Fruit fly (Drosophila melanogaster) whole organism, embryonic: ENCODE data around the gene CG43998.

Source experiments
- ATbp ChIP-seq: fragments of 200-800 bp; sonication (Bioruptor generic); optimal IDR thresholded peaks from 2 replicates; lab custom pipeline; 2017; ENCODE audit warnings: missing biosample characterization, mild to moderate bottlenecking, missing genetic modification characterization, missing genetic modification reagents
- Ada2b ChIP-seq: fragments of 200-800 bp; sonication (Bioruptor generic); IDR thresholded peaks from 2 replicates; pipeline ENCODE4 v1.3.6; 2022; ENCODE audit warnings: missing biosample characterization, missing genetic modification characterization
- B-H2 ChIP-seq: fragments of 200-800 bp; sonication (Bioruptor generic); optimal IDR thresholded peaks from 2 replicates; lab custom pipeline; 2018; ENCODE audit warnings: missing biosample characterization, mild to moderate bottlenecking, missing genetic modification characterization
- BtbVII ChIP-seq: fragments of 200-800 bp; sonication (Bioruptor generic); optimal IDR thresholded peaks from 3 replicates; lab custom pipeline; 2017; ENCODE audit warnings: missing biosample characterization, mild to moderate bottlenecking, missing genetic modification characterization
- CG10462 ChIP-seq: fragments of 200-800 bp; sonication (Bioruptor generic); optimal IDR thresholded peaks from 2 replicates; lab custom pipeline; 2016; ENCODE audit warnings: missing biosample characterization, missing genetic modification characterization
- CG11695 ChIP-seq: fragments of 200-800 bp; sonication (Bioruptor generic); IDR thresholded peaks from 3 replicates; pipeline ENCODE4 v1.3.6; 2022; ENCODE audit warnings: missing biosample characterization, missing genetic modification characterization
- CG12659 ChIP-seq: fragments of 200-800 bp; sonication (Bioruptor generic); optimal IDR thresholded peaks from 3 replicates; lab custom pipeline; 2017; ENCODE audit warnings: mild to moderate bottlenecking, missing biosample characterization, missing genetic modification reagents, missing genetic modification characterization
- CG1832 ChIP-seq: fragments of 200-800 bp; sonication (Bioruptor generic); optimal IDR thresholded peaks from 2 replicates; lab custom pipeline; 2017; ENCODE audit warnings: missing biosample characterization, mild to moderate bottlenecking, missing genetic modification characterization, inconsistent platforms
- CG18619 ChIP-seq: fragments of 200-800 bp; sonication (Bioruptor generic); optimal IDR thresholded peaks from 3 replicates; lab custom pipeline; 2017; ENCODE audit warnings: missing biosample characterization, mild to moderate bottlenecking, missing genetic modification characterization
- CG2678 ChIP-seq: fragments of 200-800 bp; sonication (Bioruptor generic); optimal IDR thresholded peaks from 3 replicates; lab custom pipeline; 2019; ENCODE audit warnings: missing biosample characterization, mild to moderate bottlenecking, missing genetic modification characterization, moderate library complexity
- CG31365 ChIP-seq: fragments of 200-800 bp; sonication (Bioruptor generic); optimal IDR thresholded peaks from 2 replicates; lab custom pipeline; 2018; ENCODE audit warnings: missing biosample characterization, mild to moderate bottlenecking, missing genetic modification characterization
- CG33213 ChIP-seq: fragments of 200-800 bp; sonication (Bioruptor generic); optimal IDR thresholded peaks from 3 replicates; lab custom pipeline; 2016; ENCODE audit warnings: missing biosample characterization, missing genetic modification characterization
- CG34224 ChIP-seq: fragments of 200-800 bp; sonication (Bioruptor generic); IDR thresholded peaks from 3 replicates; pipeline ENCODE4 v1.3.6; 2022; ENCODE audit warnings: missing biosample characterization, missing genetic modification characterization; ENCODE audit not compliant: partially characterized antibody
- CG4854 ChIP-seq: fragments of 200-800 bp; sonication (Bioruptor generic); optimal IDR thresholded peaks from 2 replicates; lab custom pipeline; 2016; ENCODE audit warnings: missing biosample characterization, missing genetic modification characterization, inconsistent platforms
- CG6254 ChIP-seq: fragments of 200-800 bp; sonication (Bioruptor generic); optimal IDR thresholded peaks from 3 replicates; lab custom pipeline; 2017; ENCODE audit warnings: mild to moderate bottlenecking, missing biosample characterization, missing genetic modification reagents, missing genetic modification characterization
- CG7786 ChIP-seq: fragments of 200-800 bp; sonication (Bioruptor generic); optimal IDR thresholded peaks from 2 replicates; lab custom pipeline; 2016; ENCODE audit warnings: missing biosample characterization, missing genetic modification characterization
- CG7963 ChIP-seq: fragments of 200-800 bp; sonication (Bioruptor generic); IDR thresholded peaks from 3 replicates; pipeline ENCODE4 v1.3.6; 2022; ENCODE audit warnings: missing biosample characterization, missing genetic modification characterization; ENCODE audit not compliant: partially characterized antibody
- CG8089 ChIP-seq: fragments of 200-800 bp; sonication (Bioruptor generic); optimal IDR thresholded peaks from 3 replicates; lab custom pipeline; 2016; ENCODE audit warnings: missing biosample characterization, missing genetic modification characterization
- Dip3 ChIP-seq: fragments of 200-800 bp; sonication (Bioruptor generic); optimal IDR thresholded peaks from 3 replicates; lab custom pipeline; 2016; ENCODE audit warnings: missing biosample characterization, missing genetic modification characterization
- Gsc ChIP-seq: fragments of 200-800 bp; sonication (Bioruptor generic); IDR thresholded peaks from 2 replicates; pipeline ENCODE4 v1.3.6; 2022; ENCODE audit warnings: missing biosample characterization, missing genetic modification characterization
- Hand ChIP-seq: fragments of 200-800 bp; sonication (Bioruptor generic); optimal IDR thresholded peaks from 2 replicates; lab custom pipeline; 2017; ENCODE audit warnings: mild to moderate bottlenecking, missing biosample characterization, missing genetic modification reagents, missing genetic modification characterization
- Lpt ChIP-seq: fragments of >200 bp; optimal IDR thresholded peaks from 2 replicates; lab custom pipeline; 2018; ENCODE audit warnings: missing biosample characterization, missing genetic modification characterization
- Meics ChIP-seq: fragments of 200-800 bp; sonication (Bioruptor generic); optimal IDR thresholded peaks from 2 replicates; lab custom pipeline; 2017; ENCODE audit warnings: missing biosample characterization, mild to moderate bottlenecking, missing genetic modification characterization
- NC2β ChIP-seq: fragments of 200-800 bp; sonication (Bioruptor generic); optimal IDR thresholded peaks from 2 replicates; lab custom pipeline; 2016; ENCODE audit warnings: missing biosample characterization, missing genetic modification characterization
- NK7.1 ChIP-seq: fragments of 200-800 bp; sonication (Bioruptor generic); optimal IDR thresholded peaks from 3 replicates; lab custom pipeline; 2016; ENCODE audit warnings: missing biosample characterization, missing genetic modification characterization
- Side ChIP-seq: fragments of 200-800 bp; sonication (Bioruptor generic); optimal IDR thresholded peaks from 2 replicates; lab custom pipeline; 2016; ENCODE audit warnings: missing biosample characterization, missing genetic modification characterization
- Usf ChIP-seq: fragments of 200-800 bp; sonication (Bioruptor generic); optimal IDR thresholded peaks from 2 replicates; lab custom pipeline; 2017; ENCODE audit warnings: missing genotype, missing biosample characterization, missing genetic modification characterization
- ac ChIP-seq: fragments of 200-800 bp; sonication (Bioruptor generic); optimal IDR thresholded peaks from 3 replicates; lab custom pipeline; 2017; ENCODE audit warnings: missing biosample characterization, mild to moderate bottlenecking, missing genetic modification characterization
- bbx ChIP-seq: fragments of 200-800 bp; sonication (Bioruptor generic); IDR thresholded peaks from 2 replicates; pipeline ENCODE4 v1.3.6; 2022; ENCODE audit warnings: missing biosample characterization, missing genetic modification characterization; ENCODE audit not compliant: partially characterized antibody
- bcd ChIP-seq: fragments of 200-800 bp; sonication (Bioruptor generic); optimal IDR thresholded peaks from 2 replicates; lab custom pipeline; 2017; ENCODE audit warnings: missing biosample characterization, mild to moderate bottlenecking, missing genetic modification characterization
- bsh ChIP-seq, 2 experiments: fragments of 200-800 bp; sonication (Bioruptor generic); optimal IDR thresholded peaks; 2 replicates each; lab custom pipeline; 2017 to 2018; ENCODE audit warnings: mild to moderate bottlenecking in 2 of 2, missing biosample characterization in 2 of 2, missing genetic modification characterization in 2 of 2, moderate library complexity in 1 of 2
- cas ChIP-seq: fragments of 200-800 bp; sonication (Bioruptor generic); IDR thresholded peaks from 2 replicates; pipeline ENCODE4 v1.3.6; 2022; ENCODE audit warnings: missing biosample characterization, missing genetic modification characterization
- caup ChIP-seq: fragments of 200-800 bp; sonication (Bioruptor generic); optimal IDR thresholded peaks from 3 replicates; lab custom pipeline; 2017; ENCODE audit warnings: missing biosample characterization, mild to moderate bottlenecking, missing genetic modification characterization, moderate library complexity; ENCODE audit not compliant: severe bottlenecking
- dati ChIP-seq: fragments of 200-800 bp; sonication (Bioruptor generic); IDR thresholded peaks from 2 replicates; pipeline ENCODE4 v1.3.6; 2022; ENCODE audit warnings: missing biosample characterization, missing genetic modification characterization
- dmrt99B ChIP-seq: fragments of 200-800 bp; sonication (Bioruptor generic); optimal IDR thresholded peaks from 2 replicates; lab custom pipeline; 2018; ENCODE audit warnings: missing biosample characterization, mild to moderate bottlenecking, missing genetic modification characterization, moderate library complexity
- eve ChIP-seq, 2 experiments: fragments of >200 bp; optimal IDR thresholded peaks; 2 replicates each; lab custom pipeline; 2017; ENCODE audit warnings: missing biosample characterization in 2 of 2, missing genetic modification characterization in 2 of 2
- gro ChIP-seq: fragments of 200-800 bp; sonication (Bioruptor generic); optimal IDR thresholded peaks from 2 replicates; lab custom pipeline; 2016; ENCODE audit warnings: missing biosample characterization, missing genetic modification characterization
- her ChIP-seq: fragments of 200-800 bp; sonication (Bioruptor generic); optimal IDR thresholded peaks from 2 replicates; lab custom pipeline; 2016; ENCODE audit warnings: missing biosample characterization, missing genetic modification characterization
- knrl ChIP-seq: fragments of 200-800 bp; sonication (Bioruptor generic); IDR thresholded peaks from 3 replicates; pipeline ENCODE4 v1.3.6; 2022; ENCODE audit warnings: missing biosample characterization, missing genetic modification characterization; ENCODE audit not compliant: partially characterized antibody
- lmd ChIP-seq: fragments of 200-800 bp; sonication (Bioruptor generic); IDR thresholded peaks from 2 replicates; pipeline ENCODE4 v1.3.6; 2022; ENCODE audit warnings: missing biosample characterization, missing genetic modification characterization
- mam ChIP-seq: fragments of 200-800 bp; sonication (Bioruptor generic); optimal IDR thresholded peaks from 3 replicates; lab custom pipeline; 2016; ENCODE audit warnings: missing biosample characterization, missing genetic modification characterization
- p53 ChIP-seq: fragments of 200-800 bp; sonication (Bioruptor generic); optimal IDR thresholded peaks from 2 replicates; lab custom pipeline; 2016; ENCODE audit warnings: missing biosample characterization, missing genetic modification characterization
- phol ChIP-seq: fragments of 200-800 bp; sonication (Bioruptor generic); optimal IDR thresholded peaks from 3 replicates; lab custom pipeline; 2018; ENCODE audit warnings: missing biosample characterization, mild to moderate bottlenecking, missing genetic modification characterization, moderate library complexity
- sd ChIP-seq: fragments of 200-800 bp; sonication (Bioruptor generic); optimal IDR thresholded peaks from 3 replicates; lab custom pipeline; 2018; ENCODE audit warnings: missing biosample characterization, mild to moderate bottlenecking, missing genetic modification characterization, moderate library complexity
- sens ChIP-seq: fragments of 200-800 bp; sonication (Bioruptor generic); peaks from one replicate; lab custom pipeline; 2016; ENCODE audit warnings: missing biosample characterization, missing genetic modification characterization
- stc ChIP-seq: fragments of 200-800 bp; sonication (Bioruptor generic); IDR thresholded peaks from 2 replicates; pipeline ENCODE4 v1.3.6; 2022; ENCODE audit warnings: missing biosample characterization, missing genetic modification characterization
- tin ChIP-seq: fragments of 200-800 bp; sonication (Bioruptor generic); optimal IDR thresholded peaks from 3 replicates; lab custom pipeline; 2016; ENCODE audit warnings: missing biosample characterization, missing genetic modification characterization
- ttk ChIP-seq: fragments of 200-800 bp; sonication (Bioruptor generic); IDR thresholded peaks from 2 replicates; pipeline ENCODE4 v2.1.2; 2022; ENCODE audit warnings: missing biosample characterization, missing genetic modification characterization
- tup ChIP-seq: fragments of 200-800 bp; sonication (Bioruptor generic); optimal IDR thresholded peaks from 2 replicates; lab custom pipeline; 2016; ENCODE audit warnings: missing biosample characterization, mild to moderate bottlenecking, missing genetic modification characterization, moderate library complexity

The CG43998 gene

dm6 chr3R:23941643-23942424 is 13.0 kb upstream of the CG43998 start:
- TF ChIP-seq Gsc (GFP tag; lab: Robert Waterston, UW) (no peak), Meics (GFP tag; lab: Kevin White, UChicago) (peak; percentile 35), eve (GFP tag; optimal IDR thresholded peaks at IDR 0.05; lab: Kevin White, UChicago) (peak in 1 of 2 experiments; percentile 39), ATbp (GFP tag; lab: Kevin White, UChicago) (peak; percentile 1), CG8089 (GFP tag; lab: Kevin White, UChicago) (no peak), Lpt (no peak), CG1832 (GFP tag; lab: Kevin White, UChicago) (no peak), phol (no peak), knrl (GFP tag; lab: Robert Waterston, UW) (no peak), CG10462 (GFP tag; lab: Kevin White, UChicago) (no peak), p53 (no peak), CG34224 (GFP tag; lab: Robert Waterston, UW) (no peak), dati (GFP tag; lab: Robert Waterston, UW) (no peak), CG12659 (GFP tag; lab: Kevin White, UChicago) (no peak), gro (GFP tag; lab: Kevin White, UChicago) (peak; percentile 32), NC2β (GFP tag; lab: Kevin White, UChicago) (no peak), ttk (GFP tag; lab: Robert Waterston, UW) (peak; percentile 40; the same call in 1 of the 2 replicates), NK7.1 (GFP tag; lab: Kevin White, UChicago) (peak; percentile 2), CG33213 (no peak), CG4854 (GFP tag; lab: Kevin White, UChicago) (no peak), dmrt99B (tag; lab: Kevin White, UChicago) (peak; percentile 61), B-H2 (GFP tag; lab: Kevin White, UChicago) (no peak), CG11695 (GFP tag; lab: Robert Waterston, UW) (peak; percentile 37; the same call in 1 of the 3 replicates), her (GFP tag; lab: Kevin White, UChicago) (no peak), tup (GFP tag; lab: Kevin White, UChicago) (no peak), bbx (GFP tag; lab: Robert Waterston, UW) (no peak), caup (GFP tag; lab: Kevin White, UChicago) (no peak), CG6254 (GFP tag; lab: Kevin White, UChicago) (no peak), Dip3 (peak; percentile 41), CG2678 (tag; lab: Kevin White, UChicago) (peak; percentile 42), sens (peak; percentile 92), CG31365 (tag; lab: Kevin White, UChicago) (no peak), CG7963 (GFP tag; lab: Robert Waterston, UW) (no peak), lmd (peak; percentile 61; the same call in 1 of the 2 replicates), cas (GFP tag; lab: Robert Waterston, UW) (no peak), Ada2b (GFP tag; lab: Robert Waterston, UW) (peak; percentile 67), tin (GFP tag; lab: Kevin White, UChicago) (peak; percentile 11), Usf (GFP tag; lab: Kevin White, UChicago) (no peak), CG7786 (peak; percentile 31), ac (no peak), Side (GFP tag; lab: Kevin White, UChicago) (peak; percentile 13), BtbVII (GFP tag; lab: Kevin White, UChicago) (no peak), stc (GFP tag; lab: Robert Waterston, UW) (peak; percentile 66), Hand (GFP tag; lab: Kevin White, UChicago) (peak; percentile 28), bsh (GFP tag; optimal IDR thresholded peaks at IDR 0.05; lab: Kevin White, UChicago) (peak in 1 of 2 experiments; percentile 5), sd (tag; lab: Kevin White, UChicago) (no peak), CG18619 (GFP tag; lab: Kevin White, UChicago) (no peak), mam (GFP tag; lab: Kevin White, UChicago) (peak; percentile 48), bcd (GFP tag; lab: Kevin White, UChicago) (peak; percentile 9)
